Worm (Caenorhabditis elegans): ENCODE results near the gene F08G2.5.
"Not testable (repeated sequence)": the region's sequence is repeated elsewhere in the genome, so short reads cannot be mapped to it uniquely, and the experiment has no call there.

The F08G2.5 gene

ce11 chrII:13834380-13835194, 1.2 kb upstream of the F08G2.5 start (continued):
- peak; percentile 92 for TF ChIP-seq sma-9 (GFP tag; optimal IDR thresholded peaks at IDR 0.05)
- no peak for TF ChIP-seq sma-9 (tag; optimal IDR thresholded peaks at IDR 0.05)
- no peak for TF ChIP-seq unc-62 (GFP tag; optimal IDR thresholded peaks at IDR 0.05)
- no peak for TF ChIP-seq ztf-11 (tag; optimal IDR thresholded peaks at IDR 0.05)

- TF ChIP-seq lsy-2 (tag; optimal IDR thresholded peaks at IDR 0.05) (no peak), elt-1 (tag; optimal IDR thresholded peaks at IDR 0.05) (no peak)
Observed at ce11 chrII:13830255-13830654, 3.2 kb downstream of the F08G2.5 start, which contains the start of gene F08G2.4. Gene F08G2.4 (plus strand): TSS chrII:13830602.

- TF ChIP-seq crh-2 (tag; optimal IDR thresholded peaks at IDR 0.05) (peak; percentile 42), fos-1 (tag; optimal IDR thresholded peaks at IDR 0.05) (peak; percentile 49), sma-3 (GFP tag; optimal IDR thresholded peaks at IDR 0.05) (peak; percentile 80), ama-1 (optimal IDR thresholded peaks at IDR 0.05) (peak; percentile 86), ceh-16 (tag; optimal IDR thresholded peaks at IDR 0.05) (peak; percentile 3), F13H6.1 (tag; optimal IDR thresholded peaks at IDR 0.05) (peak; percentile 51), nhr-25 (tag; optimal IDR thresholded peaks at IDR 0.05) (peak; percentile 1), gmeb-1 (tag; optimal IDR thresholded peaks at IDR 0.05) (peak; percentile 15), lsy-2 (tag; optimal IDR thresholded peaks at IDR 0.05) (peak; percentile 6 to 22), snpc-4 (tag; optimal IDR thresholded peaks at IDR 0.05) (peak; percentile 94), nhr-10 (tag; optimal IDR thresholded peaks at IDR 0.05) (peak; percentile 41), sma-9 (GFP tag; optimal IDR thresholded peaks at IDR 0.05) (peak; percentile 30), Y55F3AM.14 (GFP tag; optimal IDR thresholded peaks at IDR 0.05) (peak; percentile 28), C34F6.9 (tag; optimal IDR thresholded peaks at IDR 0.05) (peak; percentile 72), lin-13 (GFP tag; optimal IDR thresholded peaks at IDR 0.05) (peak; percentile 40), mdl-1 (tag; optimal IDR thresholded peaks at IDR 0.05) (peak in 1 of 2 experiments; percentile 18), nhr-21 (tag; optimal IDR thresholded peaks at IDR 0.05) (peak; percentile 66)
- not testable (repeated sequence) for TF ChIP-seq sma-9 (tag; optimal IDR thresholded peaks at IDR 0.05)
Observed at ce11 chrII:13829123-13829996, 4.1 kb downstream of the F08G2.5 start.

ce11 chrII:13828597-13828996, 4.8 kb downstream of the F08G2.5 start, which contains the start of gene his-42:
Gene his-42 (minus strand): TSS chrII:13828697.
- TF ChIP-seq sma-9 (GFP tag; optimal IDR thresholded peaks at IDR 0.05) (no peak), sma-9 (tag; optimal IDR thresholded peaks at IDR 0.05) (no peak), mdl-1 (tag; optimal IDR thresholded peaks at IDR 0.05) (no peak), ztf-11 (tag; optimal IDR thresholded peaks at IDR 0.05) (no peak), skn-1 (tag; optimal IDR thresholded peaks at IDR 0.05) (no peak), mab-5 (tag; optimal IDR thresholded peaks at IDR 0.05) (no peak), lsy-2 (tag; optimal IDR thresholded peaks at IDR 0.05) (no peak), nhr-23 (tag; optimal IDR thresholded peaks at IDR 0.05) (no peak), nhr-21 (tag; optimal IDR thresholded peaks at IDR 0.05) (no peak)

ce11 chrII:13818043-13818442, 15.4 kb downstream of the F08G2.5 start, which contains the start of gene his-16:
Gene his-16 (minus strand): TSS chrII:13818143.
- TF ChIP-seq ztf-4, R02D3.7, F13H6.1 (tag; optimal IDR thresholded peaks at IDR 0.05): not testable (repeated sequence)

ce11 chrII:13815513-13815912, 17.9 kb downstream of the F08G2.5 start:
- no peak for TF ChIP-seq ztf-11 (tag; optimal IDR thresholded peaks at IDR 0.05)
- no peak for TF ChIP-seq ceh-82 (tag; optimal IDR thresholded peaks at IDR 0.05)
- TF ChIP-seq nhr-10 (tag; optimal IDR thresholded peaks at IDR 0.05), result no peak
- no peak for TF ChIP-seq nhr-25 (tag; optimal IDR thresholded peaks at IDR 0.05)
- TF ChIP-seq ceh-16 (tag; optimal IDR thresholded peaks at IDR 0.05), result no peak

Data from whole organism, L2 larva.